Fruit fly (Drosophila melanogaster) whole organism, wandering third instar larva: ENCODE data around the gene CG13311.

Source experiments
- Abd-B ChIP-seq: fragments of >200 bp; optimal IDR thresholded peaks from 2 replicates; lab custom pipeline; 2017; ENCODE audit warnings: missing biosample characterization, missing genetic modification characterization
- h ChIP-seq: fragments of 200-800 bp; sonication (Bioruptor generic); optimal IDR thresholded peaks from 3 replicates; lab custom pipeline; 2016; ENCODE audit warnings: missing biosample characterization, mild to moderate bottlenecking, missing genetic modification characterization

DNA sequence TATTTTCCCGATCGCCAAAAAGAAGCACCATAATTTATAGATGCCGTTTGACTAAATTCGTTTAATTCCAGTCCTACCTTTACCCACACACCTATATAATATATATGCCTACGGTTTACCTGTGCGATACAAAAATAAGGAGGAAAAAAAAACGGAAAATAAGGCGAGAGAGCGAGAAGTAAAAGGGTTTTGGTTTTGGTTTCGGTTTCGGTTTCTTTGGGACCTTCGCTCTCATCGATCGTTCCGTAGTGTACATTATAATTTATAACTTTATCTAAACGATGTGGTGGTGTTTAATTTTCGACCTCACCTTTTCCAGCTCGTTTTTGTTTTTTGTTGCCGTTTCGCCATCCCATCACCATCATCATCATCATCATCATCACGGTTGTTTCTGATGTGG, 23.6 kb upstream of the CG13311 start:
- TF ChIP-seq h (GFP tag; lab: Kevin White, UChicago) = no peak
- no peak for TF ChIP-seq Abd-B (GFP tag; lab: Kevin White, UChicago)
